Worm (Caenorhabditis elegans) whole organism, L3 larva: Measurements from ENCODE around the gene srw-89.

Experiments used
- egl-27 ChIP-seq: sonication (generic microtip); optimal IDR thresholded peaks from 4 replicates; lab custom pipeline; 2017; ENCODE audit warnings: missing biosample characterization, missing genetic modification reagents, missing genetic modification characterization
- fos-1 ChIP-seq: fragments of 150-350 bp; optimal IDR thresholded peaks from 2 replicates; lab custom pipeline; 2014; ENCODE audit warnings: missing biosample characterization, missing genetic modification characterization
- nhr-12 ChIP-seq: fragments of 150-350 bp; optimal IDR thresholded peaks from 2 replicates; lab custom pipeline; 2014; ENCODE audit warnings: missing biosample characterization, missing genetic modification characterization
- nhr-76 ChIP-seq: fragments of 150-350 bp; sonication (generic microtip); optimal IDR thresholded peaks from 5 replicates; lab custom pipeline; 2014; ENCODE audit warnings: missing biosample characterization, missing genetic modification characterization
- pha-4 ChIP-seq: fragments of 150-350 bp; optimal IDR thresholded peaks from 2 replicates; lab custom pipeline; 2014; ENCODE audit warnings: missing biosample characterization, missing genetic modification reagents, missing genetic modification characterization
- pqm-1 ChIP-seq: fragments of 150-350 bp; optimal IDR thresholded peaks from 2 replicates; lab custom pipeline; 2017; ENCODE audit warnings: missing biosample characterization, missing genetic modification characterization, inconsistent platforms
- snpc-4 ChIP-seq: fragments of 150-350 bp; optimal IDR thresholded peaks from 2 replicates; lab custom pipeline; 2014; ENCODE audit warnings: missing biosample characterization, missing genetic modification characterization

DNA sequence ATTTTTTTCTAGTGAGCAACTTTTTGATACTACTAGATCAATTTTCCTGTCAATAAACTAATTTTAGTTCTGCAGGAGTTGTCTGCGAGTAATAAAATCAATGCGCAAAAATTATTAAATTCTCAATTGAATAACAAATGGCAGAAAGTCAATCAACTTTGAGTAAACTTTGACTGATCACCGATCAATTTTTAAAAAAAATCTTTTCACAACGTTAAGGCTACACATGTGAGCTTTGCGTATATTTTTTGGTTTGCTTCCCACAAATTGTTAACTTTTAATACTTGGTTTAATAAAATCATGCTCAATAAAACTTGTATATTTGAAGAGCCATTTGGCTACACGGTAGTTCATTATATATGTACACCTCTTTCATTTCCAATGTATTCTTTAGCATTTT is 9.0 kb upstream of the srw-89 start, which contains the start of gene srh-7:
- TF ChIP-seq pqm-1 (tag; lab: Kevin White, UChicago) (no peak), nhr-12 (tag; lab: Kevin White, UChicago) (no peak), nhr-76 (tag; lab: Kevin White, UChicago) (no peak), egl-27 (tag; lab: Kevin White, UChicago) (no peak), snpc-4 (tag; lab: Kevin White, UChicago) (no peak), pha-4 (tag; lab: Kevin White, UChicago) (no peak), fos-1 (tag; lab: Kevin White, UChicago) (no peak)
